Fruit fly (Drosophila melanogaster) whole organism, prepupa: ENCODE data around the gene Galk.

Experiments
- CG10669 ChIP-seq: fragments of 200-800 bp; sonication (Bioruptor generic); optimal IDR thresholded peaks from 3 replicates; lab custom pipeline; 2018; ENCODE audit warnings: missing biosample characterization, mild to moderate bottlenecking, missing genetic modification characterization, moderate library complexity
- Gug ChIP-seq: fragments of 200-800 bp; sonication (Bioruptor generic); IDR thresholded peaks from 2 replicates; pipeline ENCODE4 v1.3.6; 2022; ENCODE audit warnings: missing biosample characterization, missing genetic modification characterization
- Hr38 ChIP-seq: sonication (Bioruptor generic); optimal IDR thresholded peaks from 2 replicates; lab custom pipeline; 2016; ENCODE audit warnings: missing biosample characterization, missing genetic modification characterization
- dac ChIP-seq: fragments of 200-800 bp; sonication (Bioruptor generic); optimal IDR thresholded peaks from 2 replicates; lab custom pipeline; 2017; ENCODE audit warnings: missing biosample characterization, mild to moderate bottlenecking, missing genetic modification characterization
- topi ChIP-seq: fragments of 200-800 bp; sonication (Bioruptor generic); optimal IDR thresholded peaks from 3 replicates; lab custom pipeline; 2016; ENCODE audit warnings: missing biosample characterization, missing genetic modification characterization

- TF ChIP-seq dac (GFP tag; lab: Kevin White, UChicago): no peak
- TF ChIP-seq CG10669: no peak
- no peak for TF ChIP-seq Hr38
- TF ChIP-seq topi (GFP tag; lab: Kevin White, UChicago): no peak
- no peak for TF ChIP-seq Gug
Observed at dm6 chr3L:9024741-9025140, 38.9 kb upstream of the Galk start.
